Worm (Caenorhabditis elegans): Measurements from ENCODE around the gene idpp-1.

ce11 chrIII:773114-773513 is 32.6 kb downstream of the idpp-1 start, which contains the start of gene cyn-6:
- TF ChIP-seq nhr-25 (tag; optimal IDR thresholded peaks at IDR 0.05), result no peak
- no peak for TF ChIP-seq nhr-237 (tag; optimal IDR thresholded peaks at IDR 0.05)
- no peak for TF ChIP-seq skn-1 (tag; optimal IDR thresholded peaks at IDR 0.05)
- TF ChIP-seq mdl-1 (tag; optimal IDR thresholded peaks at IDR 0.05), result no peak
- TF ChIP-seq ama-1 (optimal IDR thresholded peaks at IDR 0.05), result no peak
- no peak for TF ChIP-seq F13H6.1 (tag; optimal IDR thresholded peaks at IDR 0.05)
- no peak for TF ChIP-seq snpc-4 (tag; optimal IDR thresholded peaks at IDR 0.05)
- no peak for TF ChIP-seq nhr-10 (tag; optimal IDR thresholded peaks at IDR 0.05)
- TF ChIP-seq lin-13 (GFP tag; optimal IDR thresholded peaks at IDR 0.05), result no peak

All from whole organism, L2 larva.